Worm (Caenorhabditis elegans) whole organism, late embryonic: ENCODE measurements around the gene piit-1.

Source experiments
- ama-1 ChIP-seq: fragments of 150-350 bp; optimal IDR thresholded peaks from 2 replicates; lab custom pipeline; 2014
- hlh-30 ChIP-seq: sonication (generic microtip); optimal IDR thresholded peaks from 2 replicates; lab custom pipeline; 2017; ENCODE audit warnings: antibody characterized with exemption, missing genetic modification characterization, missing compliant biosample characterization; ENCODE audit not compliant: insufficient read depth
- nhr-11 ChIP-seq: fragments of 150-350 bp; optimal IDR thresholded peaks from 2 replicates; lab custom pipeline; 2014; ENCODE audit warnings: missing biosample characterization, missing genetic modification characterization
- pha-4 ChIP-seq: fragments of 150-350 bp; optimal IDR thresholded peaks from 2 replicates; lab custom pipeline; 2018; ENCODE audit warnings: missing biosample characterization, missing genetic modification reagents, missing genetic modification characterization
- pqm-1 ChIP-seq: sonication (generic microtip); optimal IDR thresholded peaks from 2 replicates; lab custom pipeline; 2016; ENCODE audit warnings: missing genetic modification characterization, missing compliant biosample characterization
- tbx-2 ChIP-seq: sonication (generic microtip); optimal IDR thresholded peaks from 2 replicates; lab custom pipeline; 2016; ENCODE audit warnings: missing genetic modification characterization, missing compliant biosample characterization

ce11 chrV:11605227-11605626 is 4.7 kb downstream of the piit-1 start:
- TF ChIP-seq pha-4 (no peak), ama-1 (lab: Kevin White, UChicago) (no peak), tbx-2 (no peak), pqm-1 (no peak), nhr-11 (tag; lab: Kevin White, UChicago) (no peak), hlh-30 (tag; lab: Kevin White, UChicago) (no peak)
